Worm (Caenorhabditis elegans) whole organism, young adult: ENCODE measurements around the gene sfxn-1.5.

Experiments
- ets-4 ChIP-seq: fragments of 200-800 bp; sonication (Bioruptor generic); optimal IDR thresholded peaks from 2 replicates; lab custom pipeline; 2018; ENCODE audit warnings: mild to moderate bottlenecking, missing genetic modification characterization, missing compliant biosample characterization
- tlf-1 ChIP-seq: fragments of 200-800 bp; sonication (Bioruptor generic); optimal IDR thresholded peaks from 2 replicates; lab custom pipeline; 2018; ENCODE audit warnings: mild to moderate bottlenecking, missing genetic modification characterization, missing compliant biosample characterization

DNA sequence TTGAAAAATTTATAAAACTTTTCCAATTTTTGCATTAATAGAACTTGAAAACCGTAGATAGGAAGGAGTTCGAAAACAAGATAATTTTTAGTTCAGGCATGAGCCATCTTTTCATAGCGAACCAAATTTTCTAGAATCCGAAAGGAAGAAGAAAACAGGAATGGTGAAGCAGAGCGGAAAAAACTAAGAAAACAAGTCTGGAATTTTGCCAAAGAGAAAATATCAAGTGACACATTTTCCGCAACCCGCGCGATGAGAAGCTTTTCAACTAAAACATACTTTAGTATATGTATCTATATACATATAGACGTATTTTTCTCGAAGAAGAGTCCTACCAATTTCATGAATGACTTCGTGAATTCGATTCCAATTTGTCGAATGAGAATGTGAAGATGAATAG is 19.9 kb downstream of the sfxn-1.5 start:
- TF ChIP-seq ets-4 (no peak), tlf-1 (no peak)
